Worm (Caenorhabditis elegans) whole organism, L3 larva: ENCODE data around the gene gon-14.

Source experiments
- R02D3.7 ChIP-seq: fragments of 150-350 bp; optimal IDR thresholded peaks from 2 replicates; lab custom pipeline; 2014; ENCODE audit warnings: missing biosample characterization, missing genetic modification characterization
- ama-1 ChIP-seq: fragments of 150-350 bp; optimal IDR thresholded peaks from 2 replicates; lab custom pipeline; 2018
- ceh-16 ChIP-seq: sonication (generic microtip); optimal IDR thresholded peaks from 2 replicates; lab custom pipeline; 2017; ENCODE audit warnings: missing biosample characterization, missing genetic modification characterization
- ceh-82 ChIP-seq: fragments of 150-350 bp; optimal IDR thresholded peaks from 2 replicates; lab custom pipeline; 2014; ENCODE audit warnings: missing biosample characterization, missing genetic modification characterization
- ceh-9 ChIP-seq: sonication (generic microtip); optimal IDR thresholded peaks from 2 replicates; lab custom pipeline; 2018; ENCODE audit warnings: missing biosample characterization, missing genetic modification characterization
- daf-12 ChIP-seq: fragments of 150-350 bp; optimal IDR thresholded peaks from 2 replicates; lab custom pipeline; 2014; ENCODE audit warnings: missing biosample characterization, missing genetic modification reagents, missing genetic modification characterization
- egl-27 ChIP-seq: sonication (generic microtip); optimal IDR thresholded peaks from 4 replicates; lab custom pipeline; 2017; ENCODE audit warnings: missing biosample characterization, missing genetic modification reagents, missing genetic modification characterization
- egl-5 ChIP-seq: fragments of 150-350 bp; optimal IDR thresholded peaks from 2 replicates; lab custom pipeline; 2017; ENCODE audit warnings: missing biosample characterization, missing genetic modification reagents, missing genetic modification characterization, inconsistent platforms
- elt-2 ChIP-seq: sonication (generic microtip); optimal IDR thresholded peaks from 2 replicates; lab custom pipeline; 2016; ENCODE audit warnings: missing genetic modification reagents, mild to moderate bottlenecking, missing genetic modification characterization, missing compliant biosample characterization
- elt-3 ChIP-seq, 3 experiments: fragments of 150-350 bp in 1 of 3; sonication (generic microtip) in 2 of 3; optimal IDR thresholded peaks; 2 replicates in 2 of 3; 4 replicates in 1 of 3; lab custom pipeline; 2014 to 2017; ENCODE audit warnings: missing biosample characterization in 3 of 3, missing genetic modification characterization in 3 of 3
- eor-1 ChIP-seq, 2 experiments: fragments of 150-350 bp; optimal IDR thresholded peaks; 2 replicates each; lab custom pipeline; 2014 to 2018; ENCODE audit warnings: missing biosample characterization in 2 of 2, missing genetic modification characterization in 2 of 2
- fkh-10 ChIP-seq: sonication (generic microtip); optimal IDR thresholded peaks from 2 replicates; lab custom pipeline; 2017; ENCODE audit warnings: missing biosample characterization, missing genetic modification reagents, missing genetic modification characterization
- fkh-2 ChIP-seq: fragments of 150-350 bp; optimal IDR thresholded peaks from 2 replicates; lab custom pipeline; 2014; ENCODE audit warnings: missing biosample characterization, missing genetic modification reagents, missing genetic modification characterization
- fos-1 ChIP-seq: fragments of 150-350 bp; optimal IDR thresholded peaks from 2 replicates; lab custom pipeline; 2014; ENCODE audit warnings: missing biosample characterization, missing genetic modification characterization
- hmg-11 ChIP-seq: sonication (generic microtip); optimal IDR thresholded peaks from 2 replicates; lab custom pipeline; 2016; ENCODE audit warnings: missing genetic modification characterization, missing compliant biosample characterization
- jun-1 ChIP-seq: fragments of 150-350 bp; optimal IDR thresholded peaks from 2 replicates; lab custom pipeline; 2014; ENCODE audit warnings: missing biosample characterization, missing genetic modification reagents, missing genetic modification characterization
- lin-15B ChIP-seq: fragments of 150-350 bp; optimal IDR thresholded peaks from 2 replicates; lab custom pipeline; 2014; ENCODE audit warnings: missing biosample characterization, missing genetic modification characterization
- lin-39 ChIP-seq: fragments of 150-350 bp; optimal IDR thresholded peaks from 2 replicates; lab custom pipeline; 2018; ENCODE audit warnings: missing biosample characterization, missing genetic modification reagents, missing genetic modification characterization
- lsy-12 ChIP-seq: sonication (generic microtip); optimal IDR thresholded peaks from 2 replicates; lab custom pipeline; 2016; ENCODE audit warnings: mild to moderate bottlenecking, missing genetic modification characterization, missing compliant biosample characterization
- nfya-1 ChIP-seq: sonication (generic microtip); optimal IDR thresholded peaks from 2 replicates; lab custom pipeline; 2017; ENCODE audit warnings: missing genetic modification characterization, mild to moderate bottlenecking, missing compliant biosample characterization, antibody characterized with exemption, moderate library complexity; ENCODE audit not compliant: insufficient read depth
- nhr-11 ChIP-seq: fragments of 150-350 bp; optimal IDR thresholded peaks from 2 replicates; lab custom pipeline; 2014; ENCODE audit warnings: missing biosample characterization, missing genetic modification characterization
- nhr-12 ChIP-seq: fragments of 150-350 bp; optimal IDR thresholded peaks from 2 replicates; lab custom pipeline; 2014; ENCODE audit warnings: missing biosample characterization, missing genetic modification characterization
- nhr-23 ChIP-seq: fragments of 150-350 bp; optimal IDR thresholded peaks from 2 replicates; lab custom pipeline; 2014; ENCODE audit warnings: missing biosample characterization, missing genetic modification reagents, missing genetic modification characterization
- nhr-237 ChIP-seq: fragments of 150-350 bp; optimal IDR thresholded peaks from 2 replicates; lab custom pipeline; 2014; ENCODE audit warnings: missing biosample characterization, missing genetic modification characterization
- nhr-25 ChIP-seq: sonication (generic microtip); optimal IDR thresholded peaks from 2 replicates; lab custom pipeline; 2017; ENCODE audit warnings: missing biosample characterization, missing genetic modification characterization
- nhr-28 ChIP-seq: fragments of 150-350 bp; optimal IDR thresholded peaks from 2 replicates; lab custom pipeline; 2014; ENCODE audit warnings: missing biosample characterization, missing genetic modification characterization
- nhr-43 ChIP-seq: sonication (generic microtip); optimal IDR thresholded peaks from 2 replicates; lab custom pipeline; 2016; ENCODE audit warnings: mild to moderate bottlenecking, missing genetic modification characterization, missing compliant biosample characterization; ENCODE audit not compliant: poor library complexity, severe bottlenecking
- nhr-67 ChIP-seq: fragments of 150-350 bp; optimal IDR thresholded peaks from 2 replicates; lab custom pipeline; 2014; ENCODE audit warnings: missing biosample characterization, missing genetic modification characterization
- nhr-76 ChIP-seq: fragments of 150-350 bp; sonication (generic microtip); optimal IDR thresholded peaks from 5 replicates; lab custom pipeline; 2014; ENCODE audit warnings: missing biosample characterization, missing genetic modification characterization
- pha-4 ChIP-seq: fragments of 150-350 bp; optimal IDR thresholded peaks from 2 replicates; lab custom pipeline; 2014; ENCODE audit warnings: missing biosample characterization, missing genetic modification reagents, missing genetic modification characterization
- pqm-1 ChIP-seq: fragments of 150-350 bp; optimal IDR thresholded peaks from 2 replicates; lab custom pipeline; 2017; ENCODE audit warnings: missing biosample characterization, missing genetic modification characterization, inconsistent platforms
- sea-2 ChIP-seq: fragments of 150-350 bp; sonication (generic microtip); optimal IDR thresholded peaks from 4 replicates; lab custom pipeline; 2014; ENCODE audit warnings: missing biosample characterization, missing genetic modification reagents, missing genetic modification characterization
- skn-1 ChIP-seq: fragments of 150-350 bp; optimal IDR thresholded peaks from 2 replicates; lab custom pipeline; 2014; ENCODE audit warnings: missing biosample characterization, missing genetic modification characterization
- unc-62 ChIP-seq: fragments of 150-350 bp; sonication (generic microtip); optimal IDR thresholded peaks from 4 replicates; lab custom pipeline; 2014; ENCODE audit warnings: missing biosample characterization, missing genetic modification reagents, missing genetic modification characterization
- zag-1 ChIP-seq: fragments of 150-350 bp; optimal IDR thresholded peaks from 2 replicates; lab custom pipeline; 2014; ENCODE audit warnings: missing biosample characterization, missing genetic modification characterization
- ztf-11 ChIP-seq: fragments of 150-350 bp; optimal IDR thresholded peaks from 2 replicates; lab custom pipeline; 2014; ENCODE audit warnings: missing biosample characterization, missing genetic modification characterization
- ztf-4 ChIP-seq: fragments of 150-350 bp; optimal IDR thresholded peaks from 2 replicates; lab custom pipeline; 2014; ENCODE audit warnings: missing biosample characterization, missing genetic modification characterization

Gene gon-14

ce11 chrV:6632925-6633324 lies 22.0 kb upstream of the gon-14 start, which contains the start of gene scd-2:
Gene scd-2, plus strand, starts transcription at chrV:6633225.
- TF ChIP-seq nhr-23 (tag; lab: Kevin White, UChicago) (no peak), fos-1 (tag; lab: Kevin White, UChicago) (no peak), nhr-12 (tag; lab: Kevin White, UChicago) (no peak), nhr-67 (no peak), sea-2 (GFP tag; lab: Kevin White, UChicago) (no peak), nhr-76 (tag; lab: Kevin White, UChicago) (no peak), hmg-11 (no peak), ztf-4 (tag; lab: Kevin White, UChicago) (no peak), lin-15B (tag; lab: Kevin White, UChicago) (no peak)

- TF ChIP-seq hmg-11: no peak
- no peak for TF ChIP-seq skn-1 (tag; lab: Kevin White, UChicago)
- no peak for TF ChIP-seq egl-27 (tag; lab: Kevin White, UChicago)
- TF ChIP-seq nhr-76 (tag; lab: Kevin White, UChicago): no peak
- TF ChIP-seq egl-5: no peak
- no peak for TF ChIP-seq ztf-4 (tag; lab: Kevin White, UChicago)
- no peak for TF ChIP-seq nhr-23 (tag; lab: Kevin White, UChicago)
- no peak for TF ChIP-seq nhr-43 (tag; lab: Kevin White, UChicago)
- no peak for TF ChIP-seq ceh-82
- no peak for TF ChIP-seq jun-1 (tag; lab: Kevin White, UChicago)
- no peak for TF ChIP-seq nhr-28 (tag; lab: Kevin White, UChicago)
- no peak for TF ChIP-seq elt-3 (tag; optimal IDR thresholded peaks at IDR 0.05; lab: Kevin White, UChicago)
- TF ChIP-seq lsy-12 (tag; lab: Kevin White, UChicago): no peak
- no peak for TF ChIP-seq daf-12
- no peak for TF ChIP-seq ceh-16 (tag; lab: Kevin White, UChicago)
- TF ChIP-seq R02D3.7: no peak
- no peak for TF ChIP-seq ama-1 (lab: Kevin White, UChicago)
Observed at ce11 chrV:6631866-6632265, 20.9 kb upstream of the gon-14 start.

ce11 chrV:6630769-6631168 lies 19.8 kb upstream of the gon-14 start:
- peak; percentile 70 for TF ChIP-seq nhr-11
- TF ChIP-seq fkh-10: peak; percentile 13
- no peak for TF ChIP-seq zag-1 (tag; lab: Kevin White, UChicago)
- TF ChIP-seq, all 47 proteins: peak for 2

ce11 chrV:6626244-6626643 lies 15.3 kb upstream of the gon-14 start, which contains the start of gene ppt-1:
Gene ppt-1, minus strand, starts transcription at chrV:6626344.
- TF ChIP-seq egl-27 (tag; lab: Kevin White, UChicago) (no peak), R02D3.7 (no peak), pha-4 (no peak), eor-1 (tag; optimal IDR thresholded peaks at IDR 0.05; lab: Kevin White, UChicago) (no peak), daf-12 (no peak), nfya-1 (no peak), nhr-28 (tag; lab: Kevin White, UChicago) (no peak), nhr-43 (tag; lab: Kevin White, UChicago) (no peak), lin-39 (tag; lab: Kevin White, UChicago) (no peak), fkh-2 (tag; lab: Kevin White, UChicago) (no peak), lin-15B (tag; lab: Kevin White, UChicago) (no peak), ceh-9 (tag; lab: Kevin White, UChicago) (no peak), unc-62 (GFP tag; lab: Kevin White, UChicago) (no peak), ztf-11 (tag; lab: Kevin White, UChicago) (no peak), ztf-4 (tag; lab: Kevin White, UChicago) (no peak), pqm-1 (no peak), nhr-237 (tag; lab: Kevin White, UChicago) (no peak), elt-2 (no peak), nhr-25 (tag; lab: Kevin White, UChicago) (no peak)
